Fruit fly (Drosophila melanogaster) whole organism, wandering third instar larva: ENCODE data around the gene Tlk.
A peak's percentile ranks its signal among the peaks of the same experiment; 100 is the strongest.

Experiments used
- Abd-B ChIP-seq: fragments of >200 bp; optimal IDR thresholded peaks from 2 replicates; lab custom pipeline; 2017; ENCODE audit warnings: missing biosample characterization, missing genetic modification characterization
- CG32264 ChIP-seq: fragments of 200-800 bp; sonication (Bioruptor generic); optimal IDR thresholded peaks from 2 replicates; lab custom pipeline; 2016; ENCODE audit warnings: missing biosample characterization, missing genetic modification characterization
- CG9705 ChIP-seq: fragments of 200-800 bp; sonication (Bioruptor generic); optimal IDR thresholded peaks from 2 replicates; lab custom pipeline; 2018; ENCODE audit warnings: missing biosample characterization, mild to moderate bottlenecking, missing genetic modification characterization
- CrebA ChIP-seq: fragments of 200-800 bp; sonication (Bioruptor generic); optimal IDR thresholded peaks from 2 replicates; lab custom pipeline; 2016; ENCODE audit warnings: missing biosample characterization, mild to moderate bottlenecking, missing genetic modification characterization, borderline replicate concordance
- Dfd ChIP-seq: fragments of >200 bp; optimal IDR thresholded peaks from 2 replicates; lab custom pipeline; 2017; ENCODE audit warnings: missing biosample characterization, missing genetic modification characterization
- Dif ChIP-seq: fragments of 200-275, 200-300 bp; sonication (Bioruptor generic); optimal IDR thresholded peaks from 2 replicates; lab custom pipeline; 2018; ENCODE audit warnings: missing biosample characterization, missing genetic modification characterization; ENCODE audit not compliant: partially characterized antibody
- GATAd ChIP-seq: sonication (Bioruptor generic); optimal IDR thresholded peaks from 2 replicates; lab custom pipeline; 2016; ENCODE audit warnings: missing biosample characterization, missing genetic modification characterization
- HLH106 ChIP-seq: fragments of 200-800 bp; optimal IDR thresholded peaks from 3 replicates; lab custom pipeline; 2019; ENCODE audit warnings: missing biosample characterization, mild to moderate bottlenecking, missing genetic modification characterization, moderate library complexity
- Hnf4 ChIP-seq: fragments of 200-800 bp; sonication (Bioruptor generic); optimal IDR thresholded peaks from 2 replicates; lab custom pipeline; 2016; ENCODE audit warnings: missing biosample characterization, mild to moderate bottlenecking, missing genetic modification characterization
- Hr78 ChIP-seq: fragments of >200 bp; optimal IDR thresholded peaks from 2 replicates; lab custom pipeline; 2017; ENCODE audit warnings: missing biosample characterization, missing genetic modification characterization
- Hr83 ChIP-seq: fragments of 200-300 bp; sonication (Bioruptor generic); optimal IDR thresholded peaks from 2 replicates; lab custom pipeline; 2016; ENCODE audit warnings: missing biosample characterization, mild to moderate bottlenecking, missing genetic modification characterization, moderate library complexity; ENCODE audit not compliant: poor library complexity, severe bottlenecking
- Jra ChIP-seq: sonication (Bioruptor generic); optimal IDR thresholded peaks from 2 replicates; lab custom pipeline; 2016; ENCODE audit warnings: missing biosample characterization, missing genetic modification characterization
- Mio ChIP-seq: sonication (Bioruptor generic); optimal IDR thresholded peaks from 2 replicates; lab custom pipeline; 2016; ENCODE audit warnings: missing biosample characterization, missing genetic modification characterization
- Myc ChIP-seq: fragments of >200 bp; optimal IDR thresholded peaks from 2 replicates; lab custom pipeline; 2017
- N ChIP-seq: fragments of >200 bp; optimal IDR thresholded peaks from 2 replicates; lab custom pipeline; 2018; ENCODE audit warnings: missing biosample characterization, missing external identifiers, missing genetic modification characterization
- OdsH ChIP-seq: fragments of 200-800 bp; sonication (Bioruptor generic); optimal IDR thresholded peaks from 2 replicates; lab custom pipeline; 2016; ENCODE audit warnings: missing biosample characterization, mild to moderate bottlenecking, missing genetic modification characterization
- Rel ChIP-seq, 2 experiments: fragments of 200-800 bp; sonication (Bioruptor generic) in 1 of 2; optimal IDR thresholded peaks; 2 replicates in 1 of 2; 3 replicates in 1 of 2; lab custom pipeline; 2016 to 2019; ENCODE audit warnings: mild to moderate bottlenecking in 2 of 2, missing biosample characterization in 2 of 2, missing genetic modification characterization in 2 of 2, moderate library complexity in 1 of 2
- Sp1 ChIP-seq: fragments of 200-800 bp; sonication (Bioruptor generic); optimal IDR thresholded peaks from 3 replicates; lab custom pipeline; 2019; ENCODE audit warnings: missing biosample characterization, mild to moderate bottlenecking, missing genetic modification characterization, moderate library complexity
- Vsx2 ChIP-seq: fragments of 200-300, 225-300 bp; sonication (Bioruptor generic); optimal IDR thresholded peaks from 2 replicates; lab custom pipeline; 2018; ENCODE audit warnings: missing biosample characterization, missing genetic modification characterization; ENCODE audit not compliant: partially characterized antibody
- br ChIP-seq: fragments of 200-800 bp; sonication (Bioruptor generic); optimal IDR thresholded peaks from 2 replicates; lab custom pipeline; 2016; ENCODE audit warnings: missing biosample characterization, missing genetic modification characterization
- brk ChIP-seq: fragments of 200-800 bp; sonication (Bioruptor generic); optimal IDR thresholded peaks from 2 replicates; lab custom pipeline; 2016; ENCODE audit warnings: missing biosample characterization, mild to moderate bottlenecking, missing genetic modification characterization
- dl ChIP-seq, 2 experiments: fragments of 175-275, 200-275 bp in 1 of 2; fragments of 200-275 bp in 1 of 2; sonication (Bioruptor generic); optimal IDR thresholded peaks; lab custom pipeline; 2018; ENCODE audit warnings: mild to moderate bottlenecking in 2 of 2, missing biosample characterization in 2 of 2, missing genetic modification characterization in 2 of 2, moderate library complexity in 2 of 2; ENCODE audit not compliant: partially characterized antibody in 2 of 2, insufficient read depth in 1 of 2
- dmrt93B ChIP-seq: fragments of 200-800 bp; sonication (Bioruptor generic); optimal IDR thresholded peaks from 2 replicates; lab custom pipeline; 2018; ENCODE audit warnings: missing biosample characterization, mild to moderate bottlenecking, missing genetic modification characterization
- dsf ChIP-seq: sonication (Bioruptor generic); optimal IDR thresholded peaks from 2 replicates; lab custom pipeline; 2016; ENCODE audit warnings: missing biosample characterization, missing genetic modification characterization, borderline replicate concordance
- ey ChIP-seq: fragments of 200-800 bp; sonication (Bioruptor generic); optimal IDR thresholded peaks from 2 replicates; lab custom pipeline; 2016; ENCODE audit warnings: missing biosample characterization, missing genetic modification characterization
- foxo ChIP-seq, 2 experiments: fragments of 200-800 bp; sonication (Bioruptor generic); optimal IDR thresholded peaks; 2 replicates in 1 of 2; 3 replicates in 1 of 2; lab custom pipeline; 2016 to 2017; ENCODE audit warnings: missing biosample characterization in 2 of 2, missing genetic modification characterization in 2 of 2
- fru ChIP-seq: fragments of 200-800 bp; sonication (Bioruptor generic); optimal IDR thresholded peaks from 3 replicates; lab custom pipeline; 2016; ENCODE audit warnings: missing biosample characterization, mild to moderate bottlenecking, missing genetic modification characterization
- h ChIP-seq: fragments of 200-800 bp; sonication (Bioruptor generic); optimal IDR thresholded peaks from 3 replicates; lab custom pipeline; 2016; ENCODE audit warnings: missing biosample characterization, mild to moderate bottlenecking, missing genetic modification characterization
- jim ChIP-seq: fragments of 175-275, 200-325 bp; sonication (Bioruptor generic); optimal IDR thresholded peaks from 2 replicates; lab custom pipeline; 2016; ENCODE audit warnings: missing biosample characterization, mild to moderate bottlenecking, missing genetic modification characterization
- lola ChIP-seq: fragments of >200 bp; optimal IDR thresholded peaks from 2 replicates; lab custom pipeline; 2017; ENCODE audit warnings: missing biosample characterization, missing genetic modification characterization
- pan ChIP-seq: fragments of >200 bp; optimal IDR thresholded peaks from 2 replicates; lab custom pipeline; 2017
- psq ChIP-seq: fragments of 200-800 bp; sonication (Bioruptor generic); optimal IDR thresholded peaks from 3 replicates; lab custom pipeline; 2017; ENCODE audit warnings: missing biosample characterization, mild to moderate bottlenecking, missing genetic modification characterization, moderate library complexity
- rgr ChIP-seq: fragments of 200-800 bp; sonication (Bioruptor generic); optimal IDR thresholded peaks from 3 replicates; lab custom pipeline; 2016; ENCODE audit warnings: missing biosample characterization, mild to moderate bottlenecking, missing genetic modification characterization
- sage ChIP-seq: fragments of 200-800 bp; sonication (Bioruptor generic); optimal IDR thresholded peaks from 2 replicates; lab custom pipeline; 2016; ENCODE audit warnings: missing biosample characterization, mild to moderate bottlenecking, missing genetic modification characterization
- sv ChIP-seq: fragments of 200-800 bp; sonication (Bioruptor generic); optimal IDR thresholded peaks from 3 replicates; lab custom pipeline; 2016; ENCODE audit warnings: missing biosample characterization, missing genetic modification characterization
- tai ChIP-seq: sonication (Bioruptor generic); optimal IDR thresholded peaks from 2 replicates; lab custom pipeline; 2016; ENCODE audit warnings: missing biosample characterization, missing genetic modification characterization
- usp ChIP-seq: fragments of >200 bp; optimal IDR thresholded peaks from 2 replicates; lab custom pipeline; 2017; ENCODE audit warnings: missing biosample characterization, missing genetic modification characterization
- woc ChIP-seq: sonication (Bioruptor generic); optimal IDR thresholded peaks from 2 replicates; lab custom pipeline; 2016; ENCODE audit warnings: missing biosample characterization, mild to moderate bottlenecking, missing genetic modification characterization

Gene Tlk

DNA sequence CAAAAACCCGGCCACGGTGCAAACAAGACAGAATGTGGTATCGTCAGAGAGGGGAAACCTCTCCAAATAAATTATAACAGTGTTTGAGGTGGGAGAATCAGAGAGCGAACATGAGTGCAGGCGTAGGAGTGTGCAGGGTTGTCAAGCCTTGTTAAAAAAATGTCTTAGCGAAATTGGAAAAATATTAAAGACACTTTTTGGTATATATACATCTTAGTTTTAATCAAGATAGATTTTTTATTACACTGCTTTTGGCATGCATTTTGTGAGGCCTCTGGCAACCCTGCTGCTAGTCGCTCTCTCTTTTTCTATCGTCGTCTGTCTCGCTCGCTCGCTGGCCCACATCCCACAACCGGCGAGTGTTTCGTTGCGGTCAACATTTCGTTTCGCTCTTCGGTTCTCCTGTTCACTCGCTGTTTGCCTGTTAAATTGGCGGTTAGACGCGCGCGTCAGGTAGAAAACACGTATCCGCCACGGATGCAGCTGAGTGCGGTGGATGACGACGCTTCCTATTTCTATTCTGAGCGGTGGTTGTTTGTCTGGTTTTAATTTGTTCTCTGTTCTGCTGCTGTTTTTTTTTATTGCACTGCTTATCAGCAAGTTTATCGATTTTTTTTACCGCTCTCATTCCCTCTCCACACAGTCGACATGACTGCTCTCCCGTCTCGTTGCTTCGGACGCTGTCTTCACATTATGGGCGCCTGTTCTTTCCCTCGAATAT, 22.4 kb downstream of the Tlk start:
- TF ChIP-seq rgr (GFP tag; lab: Kevin White, UChicago) (peak; percentile 100), N (no peak), HLH106 (tag; lab: Kevin White, UChicago) (peak; percentile 100), usp (GFP tag; lab: Kevin White, UChicago) (no peak), h (peak; percentile 100), Dfd (peak; percentile 85), CG32264 (GFP tag; lab: Kevin White, UChicago) (peak; percentile 98), Vsx2 (peak; percentile 77), jim (GFP tag; lab: Kevin White, UChicago) (peak; percentile 96), Mio (GFP tag; lab: Kevin White, UChicago) (peak; percentile 95), dl (GFP tag; optimal IDR thresholded peaks at IDR 0.05; lab: Kevin White, UChicago; ENCODE audit: insufficient read depth in 1 of 2, partially characterized antibody in 2 of 2) (peak in 1 of 2 experiments; percentile 34), sv (GFP tag; lab: Kevin White, UChicago) (peak; percentile 100), CrebA (GFP tag; lab: Kevin White, UChicago) (peak; percentile 97), Myc (lab: Kevin White, UChicago) (no peak), OdsH (peak; percentile 99), dmrt93B (peak; percentile 99), psq (peak; percentile 98), Sp1 (peak; percentile 100), woc (GFP tag; lab: Kevin White, UChicago) (peak; percentile 99), pan (lab: Kevin White, UChicago) (no peak), Hr83 (GFP tag; lab: Kevin White, UChicago) (peak; percentile 98), Abd-B (GFP tag; lab: Kevin White, UChicago) (no peak), br (peak; percentile 99), ey (peak; percentile 100), Rel (GFP tag; optimal IDR thresholded peaks at IDR 0.05; lab: Kevin White, UChicago) (peak; percentile 97), Rel (tag; optimal IDR thresholded peaks at IDR 0.05; lab: Kevin White, UChicago) (peak; percentile 97), Hnf4 (peak; percentile 99), Hr78 (no peak), brk (GFP tag; lab: Kevin White, UChicago) (peak; percentile 98), GATAd (GFP tag; lab: Kevin White, UChicago) (peak; percentile 97), Dif (no peak), lola (GFP tag; lab: Kevin White, UChicago) (no peak), tai (peak; percentile 98), foxo (GFP tag; optimal IDR thresholded peaks at IDR 0.05; lab: Kevin White, UChicago) (peak; percentile 96 to 100), sage (GFP tag; lab: Kevin White, UChicago) (peak; percentile 98), CG9705 (GFP tag; lab: Kevin White, UChicago) (peak; percentile 100), dsf (GFP tag; lab: Kevin White, UChicago) (peak; percentile 96), Jra (GFP tag; lab: Kevin White, UChicago) (peak; percentile 98), fru (peak; percentile 100)

- TF ChIP-seq Vsx2 (peak; percentile 43), fru (no peak), ey (no peak), woc (GFP tag; lab: Kevin White, UChicago) (no peak), CG32264 (GFP tag; lab: Kevin White, UChicago) (no peak), OdsH (no peak), lola (GFP tag; lab: Kevin White, UChicago) (no peak), h (no peak), tai (peak; percentile 18), dsf (GFP tag; lab: Kevin White, UChicago) (no peak), sage (GFP tag; lab: Kevin White, UChicago) (peak; percentile 38), HLH106 (tag; lab: Kevin White, UChicago) (no peak), dmrt93B (no peak), GATAd (GFP tag; lab: Kevin White, UChicago) (no peak), Dif (peak; percentile 72), Rel (GFP tag; optimal IDR thresholded peaks at IDR 0.05; lab: Kevin White, UChicago) (no peak), Rel (tag; optimal IDR thresholded peaks at IDR 0.05; lab: Kevin White, UChicago) (no peak), dl (GFP tag; optimal IDR thresholded peaks at IDR 0.05; lab: Kevin White, UChicago; ENCODE audit: insufficient read depth in 1 of 2, partially characterized antibody in 2 of 2) (peak in 1 of 2 experiments; percentile 58), Sp1 (no peak), br (no peak), N (no peak)
- TF ChIP-seq, all 38 proteins: peak for 5
Measured at dm6 chrX:3742723-3743004, 22.9 kb downstream of the Tlk start.
